Fruit fly (Drosophila melanogaster): Measurements from ENCODE around the gene CG42540.

DNA sequence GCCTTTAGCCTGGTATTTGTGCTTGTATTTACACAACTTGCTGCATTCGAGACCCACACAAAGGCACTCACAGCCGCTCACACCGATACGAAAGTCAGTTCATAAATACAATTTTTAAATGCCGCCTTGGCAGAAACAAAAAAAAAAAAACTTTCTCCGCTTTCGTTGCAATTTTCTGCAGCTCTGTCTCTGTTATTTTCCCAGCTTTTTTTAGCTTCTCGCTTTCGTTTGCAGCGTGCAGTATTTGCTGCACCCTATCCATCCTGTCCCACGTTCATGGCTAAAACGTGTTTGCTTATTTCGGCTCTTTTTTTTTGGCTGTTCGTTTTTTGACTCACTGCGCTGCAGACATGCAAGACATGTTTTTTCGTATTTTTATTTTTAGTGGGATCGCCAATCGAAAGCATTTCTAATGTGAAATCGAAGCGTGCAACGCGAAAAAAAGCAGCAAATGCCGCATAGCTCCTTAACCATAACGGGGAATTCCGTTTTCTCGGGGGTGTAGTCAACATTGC is 36.4 kb upstream of the CG42540 start:
- no peak for TF ChIP-seq psq (optimal IDR thresholded peaks at IDR 0.05)
- TF ChIP-seq Myc (optimal IDR thresholded peaks at IDR 0.05): no peak
- no peak for TF ChIP-seq ttk (optimal IDR thresholded peaks at IDR 0.05)
- TF ChIP-seq insv (optimal IDR thresholded peaks at IDR 0.05): no peak
- TF ChIP-seq Sin3A (optimal IDR thresholded peaks at IDR 0.05): no peak

All from Kc167 (cell line).